Worm (Caenorhabditis elegans): Measurements from ENCODE around the gene C07D8.6.
A peak's percentile ranks its signal among the peaks of the same experiment; 100 is the strongest.

C07D8.6 gene

ce11 chrX:7323604-7324003 lies 17.7 kb upstream of the C07D8.6 start (continued):
- TF ChIP-seq nfya-2 (GFP tag; IDR thresholded peaks at IDR 0.05): no peak
- TF ChIP-seq Y53G8AR.9 (GFP tag; conservative IDR thresholded peaks at IDR 0.05): no peak
- TF ChIP-seq mes-4 (tag; optimal IDR thresholded peaks at IDR 0.05): no peak
- no peak for TF ChIP-seq B0019.2 (GFP tag; conservative IDR thresholded peaks at IDR 0.05)
- peak; percentile 80 for TF ChIP-seq him-1 (tag; optimal IDR thresholded peaks at IDR 0.05)
- TF ChIP-seq pbrm-1 (GFP tag; IDR thresholded peaks at IDR 0.05): peak; percentile 78
- no peak for TF ChIP-seq F57C9.4 (tag; optimal IDR thresholded peaks at IDR 0.05)
- TF ChIP-seq dox-1 (GFP tag; IDR thresholded peaks at IDR 0.05): no peak; the same call in 1 of the 2 replicates
- 0 out of 2 replicates have a peak, but pooled peaks have one; percentile 27 for TF ChIP-seq ceh-91 (GFP tag; IDR thresholded peaks at IDR 0.05)
- peak; percentile 8 for TF ChIP-seq F57A8.1 (GFP tag; optimal IDR thresholded peaks at IDR 0.05)
- no peak for TF ChIP-seq tbx-9 (tag; optimal IDR thresholded peaks at IDR 0.05; ENCODE audit: borderline replicate concordance)
- peak; percentile 75 for TF ChIP-seq egl-44 (GFP tag; IDR thresholded peaks at IDR 0.05)
- TF ChIP-seq unc-130 (GFP tag; optimal IDR thresholded peaks at IDR 0.05): no peak
- TF ChIP-seq ama-1 (optimal IDR thresholded peaks at IDR 0.05): no peak
- peak in 1 of 2 experiments; percentile 25 for TF ChIP-seq ama-1 (GFP tag; optimal IDR thresholded peaks at IDR 0.05)
- no peak for TF ChIP-seq C06A6.2 (GFP tag; conservative IDR thresholded peaks at IDR 0.05)
- TF ChIP-seq egrh-3 (GFP tag; IDR thresholded peaks at IDR 0.05): no peak
- TF ChIP-seq rpc-1 (optimal IDR thresholded peaks at IDR 0.05): peak; percentile 87
- TF ChIP-seq rpc-1 (tag; optimal IDR thresholded peaks at IDR 0.05): peak; percentile 88
- TF ChIP-seq tlf-1 (GFP tag; optimal IDR thresholded peaks at IDR 0.05): peak; percentile 23
- TF ChIP-seq Y67H2A.10 (GFP tag; conservative IDR thresholded peaks at IDR 0.05): no peak
- peak; percentile 82 for TF ChIP-seq snpc-1.1 (tag; optimal IDR thresholded peaks at IDR 0.05; ENCODE audit: insufficient read depth)
- no peak for TF ChIP-seq ceh-100 (GFP tag; IDR thresholded peaks at IDR 0.05)
- TF ChIP-seq nfyb-1 (GFP tag; IDR thresholded peaks at IDR 0.05): peak; percentile 75
- no peak for TF ChIP-seq F10E7.11 (tag; optimal IDR thresholded peaks at IDR 0.05)
- TF ChIP-seq mcd-1 (GFP tag; IDR thresholded peaks at IDR 0.05): no peak
- peak; percentile 82 for TF ChIP-seq die-1 (tag; optimal IDR thresholded peaks at IDR 0.05)
- peak; percentile 93 for TF ChIP-seq tbp1 (GFP tag; optimal IDR thresholded peaks at IDR 0.05)
- TF ChIP-seq ceh-58 (GFP tag; IDR thresholded peaks at IDR 0.05): no peak
- TF ChIP-seq nhr-80 (tag; optimal IDR thresholded peaks at IDR 0.05): peak; percentile 45
- TF ChIP-seq ccch-3 (GFP tag; optimal IDR thresholded peaks at IDR 0.05): no peak
- TF ChIP-seq sea-2 (GFP tag; IDR thresholded peaks at IDR 0.05): no peak
- TF ChIP-seq athp-1 (tag; optimal IDR thresholded peaks at IDR 0.05): peak; percentile 60
- no peak for TF ChIP-seq nhr-27 (tag; optimal IDR thresholded peaks at IDR 0.05)
- no peak for TF ChIP-seq Y53F4B.3 (GFP tag; IDR thresholded peaks at IDR 0.05)
- TF ChIP-seq efl-1 (GFP tag; optimal IDR thresholded peaks at IDR 0.05): no peak
- peak; percentile 50 for TF ChIP-seq ztf-26 (tag; optimal IDR thresholded peaks at IDR 0.05)
- peak; percentile 88 for TF ChIP-seq B0261.1 (tag; optimal IDR thresholded peaks at IDR 0.05)
- TF ChIP-seq zim-3 (tag; optimal IDR thresholded peaks at IDR 0.05): peak; percentile 6
- peak; percentile 63 for TF ChIP-seq nhr-179 (tag; optimal IDR thresholded peaks at IDR 0.05)
- peak; percentile 11 for TF ChIP-seq ceh-27 (GFP tag; optimal IDR thresholded peaks at IDR 0.05)
- no peak for TF ChIP-seq C17E4.6 (GFP tag; IDR thresholded peaks at IDR 0.05)
- TF ChIP-seq lin-54 (GFP tag; optimal IDR thresholded peaks at IDR 0.05): no peak
- peak; percentile 67 for TF ChIP-seq chd-7 (tag; optimal IDR thresholded peaks at IDR 0.05)
- peak; percentile 36 for TF ChIP-seq sptf-2 (GFP tag; optimal IDR thresholded peaks at IDR 0.05)
- TF ChIP-seq B0336.3 (GFP tag; IDR thresholded peaks at IDR 0.05): 0 out of 2 replicates have a peak, but pooled peaks have one; percentile 20
- no peak for TF ChIP-seq let-526 (GFP tag; IDR thresholded peaks at IDR 0.05)
- TF ChIP-seq ets-4 (GFP tag; optimal IDR thresholded peaks at IDR 0.05): peak; percentile 18
- TF ChIP-seq hmg-20 (GFP tag; IDR thresholded peaks at IDR 0.05): 0 out of 2 replicates have a peak, but pooled peaks have one; percentile 40
- no peak for TF ChIP-seq hlh-12 (tag; optimal IDR thresholded peaks at IDR 0.05)
- TF ChIP-seq F52B5.7 (tag; optimal IDR thresholded peaks at IDR 0.05): peak; percentile 17
